Fruit fly (Drosophila melanogaster) whole organism, pupa: ENCODE data around the gene CG2926.

Source experiments
- CG10348 ChIP-seq: fragments of 200-800 bp; sonication (Bioruptor generic); IDR thresholded peaks from 2 replicates; pipeline ENCODE4 v1.3.6; 2022; ENCODE audit warnings: missing biosample characterization, missing genetic modification characterization
- CG12605 ChIP-seq: fragments of 200-800 bp; sonication (Bioruptor generic); IDR thresholded peaks from 2 replicates; pipeline ENCODE4 v1.3.6; 2022; ENCODE audit warnings: missing biosample characterization, missing genetic modification characterization
- CG13204 ChIP-seq: fragments of 200-800 bp; sonication (Bioruptor generic); optimal IDR thresholded peaks from 2 replicates; lab custom pipeline; 2018; ENCODE audit warnings: missing biosample characterization, mild to moderate bottlenecking, missing genetic modification characterization, moderate library complexity
- CG15710 ChIP-seq: fragments of 200-800 bp; sonication (Bioruptor generic); optimal IDR thresholded peaks from 2 replicates; lab custom pipeline; 2018; ENCODE audit warnings: missing biosample characterization, mild to moderate bottlenecking, missing genetic modification characterization, moderate library complexity
- CG17806 ChIP-seq: fragments of 200-800 bp; sonication (Bioruptor generic); optimal IDR thresholded peaks from 2 replicates; lab custom pipeline; 2018; ENCODE audit warnings: missing biosample characterization, mild to moderate bottlenecking, missing genetic modification characterization, moderate library complexity
- CG32121 ChIP-seq: fragments of 200-800 bp; sonication (Bioruptor generic); IDR thresholded peaks from 2 replicates; pipeline ENCODE4 v1.3.6; 2022; ENCODE audit warnings: missing biosample characterization, missing genetic modification characterization
- CG34367 ChIP-seq: fragments of 200-800 bp; sonication (Bioruptor generic); optimal IDR thresholded peaks from 2 replicates; lab custom pipeline; 2018; ENCODE audit warnings: missing biosample characterization, mild to moderate bottlenecking, missing genetic modification characterization
- CG4496 ChIP-seq: fragments of 200-800 bp; sonication (Bioruptor generic); IDR thresholded peaks from 3 replicates; pipeline ENCODE4 v1.3.6; 2022; ENCODE audit warnings: missing biosample characterization, missing genetic modification characterization
- CG8159 ChIP-seq: fragments of 200-800 bp; sonication (Bioruptor generic); optimal IDR thresholded peaks from 3 replicates; lab custom pipeline; 2018; ENCODE audit warnings: missing biosample characterization, mild to moderate bottlenecking, missing genetic modification characterization, moderate library complexity
- CG8301 ChIP-seq: fragments of 200-800 bp; sonication (Bioruptor generic); optimal IDR thresholded peaks from 2 replicates; lab custom pipeline; 2018; ENCODE audit warnings: missing biosample characterization, mild to moderate bottlenecking, missing genetic modification characterization
- EcR ChIP-seq: fragments of 200-800 bp; sonication (Bioruptor generic); optimal IDR thresholded peaks from 3 replicates; lab custom pipeline; 2019; ENCODE audit warnings: missing biosample characterization, missing genetic modification characterization, mild to moderate bottlenecking, moderate library complexity, missing genetic modification reagents
- Ets98B ChIP-seq: fragments of 200-800 bp; sonication (Bioruptor generic); IDR thresholded peaks from 2 replicates; pipeline ENCODE4 v1.3.6; 2022; ENCODE audit warnings: missing biosample characterization, missing genetic modification characterization
- Pif1B ChIP-seq: fragments of 200-800 bp; sonication (Bioruptor generic); optimal IDR thresholded peaks from 3 replicates; lab custom pipeline; 2016; ENCODE audit warnings: missing biosample characterization, missing genetic modification characterization
- gl ChIP-seq: fragments of 200-800 bp; sonication (Bioruptor generic); optimal IDR thresholded peaks from 2 replicates; lab custom pipeline; 2018; ENCODE audit warnings: missing biosample characterization, mild to moderate bottlenecking, missing genetic modification characterization

dm6 chr3R:5635524-5635923, 47.3 kb upstream of the CG2926 start, which contains the start of gene CG31546:
- no peak for TF ChIP-seq EcR (GFP tag; lab: Kevin White, UChicago)
- no peak for TF ChIP-seq CG8301
- TF ChIP-seq CG15710 = no peak
- TF ChIP-seq CG4496 (GFP tag; lab: Robert Waterston, UW) = no peak
- no peak for TF ChIP-seq CG8159
- TF ChIP-seq CG10348 (GFP tag; lab: Robert Waterston, UW) = no peak
- TF ChIP-seq CG13204 = no peak
- TF ChIP-seq CG32121 (GFP tag; lab: Robert Waterston, UW) = no peak
- TF ChIP-seq CG12605 (GFP tag; lab: Robert Waterston, UW) = no peak
- TF ChIP-seq Ets98B (GFP tag; lab: Robert Waterston, UW) = no peak
- no peak for TF ChIP-seq CG17806
- no peak for TF ChIP-seq CG34367 (tag; lab: Kevin White, UChicago)
- TF ChIP-seq gl (tag; lab: Kevin White, UChicago) = no peak
- no peak for TF ChIP-seq Pif1B (GFP tag; lab: Kevin White, UChicago)
